Fruit fly (Drosophila melanogaster): ENCODE data around the gene Gnpnat.

The Gnpnat gene

dm6 chr3R:29755248-29755647 is 17.2 kb downstream of the Gnpnat start (continued):
- TF ChIP-seq CG15269 (tag; optimal IDR thresholded peaks at IDR 0.05) (no peak), Meics (GFP tag; optimal IDR thresholded peaks at IDR 0.05) (no peak), chm (GFP tag; IDR thresholded peaks at IDR 0.05) (0 out of 2 replicates have a peak, but pooled peaks have one; percentile 22), CG30403 (GFP tag; optimal IDR thresholded peaks at IDR 0.05) (peak; percentile 12), Blimp-1 (GFP tag; optimal IDR thresholded peaks at IDR 0.05) (no peak), ap (GFP tag; IDR thresholded peaks at IDR 0.05) (0 out of 2 replicates have a peak, but pooled peaks have one; percentile 11), Xbp1 (GFP tag; optimal IDR thresholded peaks at IDR 0.05) (peak; percentile 31), CG14860 (GFP tag; IDR thresholded peaks at IDR 0.05; ENCODE audit: partially characterized antibody) (no peak), CG13424 (tag; optimal IDR thresholded peaks at IDR 0.05) (peak; percentile 30), CG16863 (GFP tag; optimal IDR thresholded peaks at IDR 0.05) (no peak), stc (GFP tag; IDR thresholded peaks at IDR 0.05) (0 out of 2 replicates have a peak, but pooled peaks have one; percentile 27), CG7745 (tag; optimal IDR thresholded peaks at IDR 0.05) (no peak), esg (GFP tag; conservative IDR thresholded peaks at IDR 0.05) (0 out of 2 replicates have a peak, but pooled peaks have one; percentile 21), pnt (GFP tag; optimal IDR thresholded peaks at IDR 0.05) (no peak), YL-1 (GFP tag; optimal IDR thresholded peaks at IDR 0.05) (no peak), ATbp (GFP tag; optimal IDR thresholded peaks at IDR 0.05) (peak; percentile 46), CG10366 (GFP tag; IDR thresholded peaks at IDR 0.05) (peak; percentile 43; the same call in 1 of the 2 replicates), CG6689 (GFP tag; IDR thresholded peaks at IDR 0.05) (peak; percentile 30; the same call in 1 of the 2 replicates), nerfin-2 (GFP tag; IDR thresholded peaks at IDR 0.05; ENCODE audit: partially characterized antibody) (no peak), CG18619 (GFP tag; optimal IDR thresholded peaks at IDR 0.05) (no peak), otp (GFP tag; IDR thresholded peaks at IDR 0.05) (peak; percentile 50; the same call in 1 of the 3 replicates), dpn (GFP tag; optimal IDR thresholded peaks at IDR 0.05) (peak in 1 of 2 experiments; percentile 21), ttk (GFP tag; IDR thresholded peaks at IDR 0.05) (0 out of 2 replicates have a peak, but pooled peaks have one; percentile 28), tna (GFP tag; IDR thresholded peaks at IDR 0.05; ENCODE audit: partially characterized antibody) (no peak), crc (GFP tag; optimal IDR thresholded peaks at IDR 0.05) (no peak), wek (GFP tag; optimal IDR thresholded peaks at IDR 0.05) (no peak), CG32772 (GFP tag; IDR thresholded peaks at IDR 0.05) (peak; percentile 52), ara (GFP tag; IDR thresholded peaks at IDR 0.05) (peak; percentile 34; the same call in 1 of the 2 replicates), NC2β (GFP tag; optimal IDR thresholded peaks at IDR 0.05) (no peak), caup (GFP tag; optimal IDR thresholded peaks at IDR 0.05; ENCODE audit: severe bottlenecking) (no peak), CG10959 (GFP tag; IDR thresholded peaks at IDR 0.05) (no peak), sisA (GFP tag; IDR thresholded peaks at IDR 0.05) (peak; percentile 67), CG13296 (GFP tag; optimal IDR thresholded peaks at IDR 0.05) (no peak), nom (GFP tag; optimal IDR thresholded peaks at IDR 0.05) (no peak), CG1832 (GFP tag; optimal IDR thresholded peaks at IDR 0.05) (no peak), maf-S (GFP tag; optimal IDR thresholded peaks at IDR 0.05) (no peak), CG10321 (GFP tag; IDR thresholded peaks at IDR 0.05) (no peak), CG1647 (GFP tag; optimal IDR thresholded peaks at IDR 0.05) (no peak), insv (GFP tag; optimal IDR thresholded peaks at IDR 0.05) (no peak), tll (GFP tag; optimal IDR thresholded peaks at IDR 0.05) (no peak), Dfd (GFP tag; optimal IDR thresholded peaks at IDR 0.05) (no peak), CG11560 (tag; IDR thresholded peaks at IDR 0.05) (0 out of 3 replicates have a peak, but pooled peaks have one; percentile 35), br (optimal IDR thresholded peaks at IDR 0.05) (no peak), CG12659 (GFP tag; optimal IDR thresholded peaks at IDR 0.05) (peak; percentile 1), tgo (GFP tag; IDR thresholded peaks at IDR 0.05) (peak; percentile 44; the same call in 2 of the 3 replicates), Atf-2 (GFP tag; optimal IDR thresholded peaks at IDR 0.05) (no peak), CG3847 (GFP tag; IDR thresholded peaks at IDR 0.05) (no peak), CG8281 (tag; optimal IDR thresholded peaks at IDR 0.05) (no peak), Awh (GFP tag; IDR thresholded peaks at IDR 0.05) (peak; percentile 45; the same call in 1 of the 2 replicates), CG2889 (GFP tag; IDR thresholded peaks at IDR 0.05) (no peak)
